Fruit fly (Drosophila melanogaster) S2 (cell line): ENCODE measurements around the gene CG1789.

ENCODE experiments used
- CG8478 ChIP-seq: fragments of >200 bp; optimal IDR thresholded peaks from 2 replicates; lab custom pipeline; 2018
- CTCF ChIP-seq, 2 experiments: fragments of >200 bp; optimal IDR thresholded peaks; 2 replicates each; lab custom pipeline; 2018

DNA sequence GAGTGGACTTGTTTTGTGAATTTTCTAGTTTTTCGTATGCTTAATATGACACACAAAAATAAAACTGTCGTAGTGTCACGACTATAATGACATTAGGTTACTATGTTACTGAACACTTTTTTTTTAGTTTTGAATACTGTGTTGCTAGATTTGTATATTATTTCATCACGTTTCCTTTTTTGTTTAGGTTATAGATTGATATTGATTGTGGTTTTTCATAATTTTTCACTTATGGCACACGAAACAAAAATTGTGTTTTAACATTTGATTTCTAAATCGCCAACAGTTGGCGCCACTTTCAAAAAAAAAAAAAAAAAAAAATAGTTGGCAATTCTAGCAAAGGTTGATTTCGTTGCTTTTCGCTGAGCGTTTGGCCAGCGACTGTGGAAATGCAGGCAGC, 26.8 kb upstream of the CG1789 start, which contains the start of gene CG11294:
- TF ChIP-seq CG8478 (lab: Kevin White, UChicago): no peak
- TF ChIP-seq CTCF (optimal IDR thresholded peaks at IDR 0.05; lab: Kevin White, UChicago): no peak
